Fruit fly (Drosophila melanogaster): ENCODE results near the gene Prestin.
A peak's percentile ranks its signal among the peaks of the same experiment; 100 is the strongest.

Prestin gene

dm6 chr3L:17912448-17912847, 4.8 kb upstream of the Prestin start, which contains the start of gene CG5290 (continued):
- no peak for TF ChIP-seq maf-S (GFP tag; optimal IDR thresholded peaks at IDR 0.05)
- TF ChIP-seq CG3726 (GFP tag; IDR thresholded peaks at IDR 0.05), result no peak
- TF ChIP-seq BtbVII (GFP tag; optimal IDR thresholded peaks at IDR 0.05), result no peak
- no peak for TF ChIP-seq CG3065 (GFP tag; optimal IDR thresholded peaks at IDR 0.05)
- peak; percentile 14 for TF ChIP-seq CG18476 (GFP tag; optimal IDR thresholded peaks at IDR 0.05)
- no peak for TF ChIP-seq CG17568 (GFP tag; optimal IDR thresholded peaks at IDR 0.05)
- TF ChIP-seq jigr1 (GFP tag; IDR thresholded peaks at IDR 0.05), result no peak
- no peak for TF ChIP-seq YL-1 (GFP tag; optimal IDR thresholded peaks at IDR 0.05)
- TF ChIP-seq NC2α (GFP tag; optimal IDR thresholded peaks at IDR 0.05), result no peak
- TF ChIP-seq CG10209 (GFP tag; optimal IDR thresholded peaks at IDR 0.05), result no peak
- TF ChIP-seq bowl (GFP tag; IDR thresholded peaks at IDR 0.05), result no peak
- no peak for TF ChIP-seq fd96Cb (tag; optimal IDR thresholded peaks at IDR 0.05)
- no peak for TF ChIP-seq CG14050 (GFP tag; IDR thresholded peaks at IDR 0.05)
- TF ChIP-seq CG13123 (GFP tag; optimal IDR thresholded peaks at IDR 0.05), result no peak
- peak; percentile 11 for TF ChIP-seq cato (GFP tag; optimal IDR thresholded peaks at IDR 0.05; ENCODE audit: borderline replicate concordance)
- no peak for TF ChIP-seq lmd (GFP tag; IDR thresholded peaks at IDR 0.05)
- no peak for TF ChIP-seq tin (GFP tag; optimal IDR thresholded peaks at IDR 0.05)
- no peak for TF ChIP-seq yki (optimal IDR thresholded peaks at IDR 0.05)
- no peak for TF ChIP-seq NFAT (GFP tag; IDR thresholded peaks at IDR 0.05)
- no peak for TF ChIP-seq tap (tag; optimal IDR thresholded peaks at IDR 0.05)
- TF ChIP-seq pum (GFP tag; optimal IDR thresholded peaks at IDR 0.05), result peak; percentile 27
- TF ChIP-seq CG34376 (GFP tag; optimal IDR thresholded peaks at IDR 0.05), result no peak
- TF ChIP-seq Meics (GFP tag; optimal IDR thresholded peaks at IDR 0.05), result no peak
- peak; percentile 49 for TF ChIP-seq CG12391 (tag; optimal IDR thresholded peaks at IDR 0.05)
- peak; percentile 87 for TF ChIP-seq CG15514 (GFP tag; optimal IDR thresholded peaks at IDR 0.05)
- no peak for TF ChIP-seq CG31441 (GFP tag; IDR thresholded peaks at IDR 0.05)
- TF ChIP-seq sima (GFP tag; optimal IDR thresholded peaks at IDR 0.05), result no peak
- TF ChIP-seq CG16779 (GFP tag; IDR thresholded peaks at IDR 0.05), result no peak
- peak; percentile 42 for TF ChIP-seq Chrac-16 (GFP tag; optimal IDR thresholded peaks at IDR 0.05)
- no peak for TF ChIP-seq CG11695 (GFP tag; IDR thresholded peaks at IDR 0.05)
- TF ChIP-seq Ptx1 (GFP tag; IDR thresholded peaks at IDR 0.05), result no peak
- TF ChIP-seq Sox102F (GFP tag; optimal IDR thresholded peaks at IDR 0.05), result no peak
- no peak for TF ChIP-seq CG6683 (GFP tag; optimal IDR thresholded peaks at IDR 0.05)
- no peak for TF ChIP-seq CG10366 (GFP tag; IDR thresholded peaks at IDR 0.05)
- no peak for TF ChIP-seq CkIIα-i1 (GFP tag; IDR thresholded peaks at IDR 0.05)
- no peak for TF ChIP-seq Drgx (GFP tag; IDR thresholded peaks at IDR 0.05)

DNA sequence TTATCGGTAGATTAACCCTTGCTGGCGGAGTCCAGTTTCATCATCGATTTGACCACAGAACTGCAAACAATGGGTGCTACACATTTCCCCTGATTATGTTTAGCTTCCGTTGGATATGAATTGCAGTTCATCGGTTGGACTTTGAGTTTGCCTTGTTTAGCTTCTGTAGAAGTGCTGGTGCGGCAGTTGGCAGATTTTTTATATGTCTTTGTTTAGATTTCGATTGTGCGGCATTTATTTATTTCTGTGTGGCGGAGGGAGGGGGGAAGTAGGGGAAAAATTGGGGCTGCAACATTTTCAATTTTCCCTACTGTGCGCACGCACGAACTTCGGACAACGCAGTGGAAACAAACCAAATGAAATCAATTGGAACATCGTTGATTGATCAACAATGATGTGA, 1.9 kb downstream of the Prestin start:
- no peak for TF ChIP-seq crp (GFP tag; optimal IDR thresholded peaks at IDR 0.05)
- TF ChIP-seq CG14441 (GFP tag; IDR thresholded peaks at IDR 0.05), result peak; percentile 38; the same call in 1 of the 2 replicates
- TF ChIP-seq CG10959 (GFP tag; IDR thresholded peaks at IDR 0.05), result no peak
- TF ChIP-seq Camta (GFP tag; optimal IDR thresholded peaks at IDR 0.05), result no peak
- TF ChIP-seq nom (GFP tag; optimal IDR thresholded peaks at IDR 0.05), result peak; percentile 33
- TF ChIP-seq CG16815 (GFP tag; optimal IDR thresholded peaks at IDR 0.05), result no peak
- TF ChIP-seq Meics (GFP tag; optimal IDR thresholded peaks at IDR 0.05), result no peak
- no peak for TF ChIP-seq CG17385 (GFP tag; optimal IDR thresholded peaks at IDR 0.05)
- no peak for TF ChIP-seq CG13287 (GFP tag; IDR thresholded peaks at IDR 0.05; ENCODE audit: partially characterized antibody)
- no peak for TF ChIP-seq Mrtf (GFP tag; IDR thresholded peaks at IDR 0.05)
- TF ChIP-seq crol (GFP tag; IDR thresholded peaks at IDR 0.05), result peak; percentile 36; the same call in 1 of the 2 replicates
- TF ChIP-seq CG6654 (GFP tag; optimal IDR thresholded peaks at IDR 0.05), result no peak
- TF ChIP-seq Drgx (GFP tag; IDR thresholded peaks at IDR 0.05), result peak; percentile 15; the same call in 1 of the 2 replicates
- no peak for TF ChIP-seq Sox102F (GFP tag; optimal IDR thresholded peaks at IDR 0.05)
